Worm (Caenorhabditis elegans): ENCODE results near the gene F31E9.6.

Gene F31E9.6

DNA sequence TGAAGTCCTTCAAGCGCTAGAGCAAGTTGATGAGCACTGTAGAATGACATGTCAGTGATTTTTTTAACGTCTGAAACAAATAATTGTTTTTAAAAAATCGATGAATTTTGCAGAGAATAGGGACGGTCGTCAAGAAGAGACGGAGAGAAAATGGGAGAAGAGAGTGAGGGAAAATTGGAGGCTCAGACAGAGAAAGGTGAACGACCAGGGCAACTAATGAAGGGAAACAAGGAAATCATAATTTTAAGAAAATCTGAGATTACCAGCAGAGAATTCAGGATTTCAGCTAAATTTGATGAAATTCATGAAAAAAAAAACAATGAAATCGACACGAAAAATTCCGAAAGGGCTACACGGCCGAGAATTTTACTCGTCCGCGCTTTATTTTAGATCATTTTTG is at the start of gene F31E9.6:
TSS of gene F31E9.6 (minus strand) at position 91 of the 400 bp plus-strand sequence.
- no peak for TF ChIP-seq nhr-76 (tag; optimal IDR thresholded peaks at IDR 0.05)

- TF ChIP-seq nhr-11 (tag; optimal IDR thresholded peaks at IDR 0.05) (no peak), mml-1 (tag; optimal IDR thresholded peaks at IDR 0.05) (no peak), hmg-11 (tag; optimal IDR thresholded peaks at IDR 0.05) (no peak), ceh-28 (tag; optimal IDR thresholded peaks at IDR 0.05) (no peak), pqm-1 (tag; optimal IDR thresholded peaks at IDR 0.05) (peak; percentile 80), fos-1 (tag; optimal IDR thresholded peaks at IDR 0.05) (no peak), elt-3 (tag; optimal IDR thresholded peaks at IDR 0.05) (no peak), pha-4 (tag; optimal IDR thresholded peaks at IDR 0.05) (peak; percentile 80), elt-2 (tag; optimal IDR thresholded peaks at IDR 0.05) (peak; percentile 93), jun-1 (tag; optimal IDR thresholded peaks at IDR 0.05) (peak; percentile 51)
Observed at ce11 chrV:17352827-17353373, 37.9 kb upstream of the F31E9.6 start, which contains the start of the genes fbxa-134 and F47H4.2. Gene fbxa-134 (minus strand): TSS chrV:17352870. Gene F47H4.2 (plus strand): TSS chrV:17353323.

DNA sequence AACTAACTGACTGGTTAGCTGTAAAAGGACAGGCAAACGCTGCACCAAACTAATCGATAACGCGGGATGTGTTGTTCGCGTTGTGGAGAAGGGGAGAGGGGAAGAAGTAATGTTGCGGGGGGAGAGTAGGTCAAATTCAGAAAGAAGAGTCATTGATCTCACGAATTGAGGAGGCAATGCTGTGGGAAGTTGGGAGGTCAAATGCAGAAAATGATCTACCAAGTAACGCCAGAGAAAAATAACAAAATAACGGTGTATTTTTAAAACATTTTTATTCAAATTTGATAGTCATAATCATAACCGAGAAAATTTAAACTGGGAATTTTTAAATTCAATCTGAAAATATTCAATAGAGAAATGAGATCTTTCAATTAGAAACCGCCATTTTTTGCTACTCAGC is 35.1 kb upstream of the F31E9.6 start, which contains the start of gene lsy-27:
TSS of gene lsy-27 (minus strand) at position 101 of the 400 bp plus-strand sequence.
- TF ChIP-seq nhr-76 (tag; optimal IDR thresholded peaks at IDR 0.05) = no peak
- no peak for TF ChIP-seq lin-39 (tag; optimal IDR thresholded peaks at IDR 0.05)
- no peak for TF ChIP-seq elt-1 (tag; optimal IDR thresholded peaks at IDR 0.05)
- no peak for TF ChIP-seq snpc-4 (tag; optimal IDR thresholded peaks at IDR 0.05)
- no peak for TF ChIP-seq ceh-82 (tag; optimal IDR thresholded peaks at IDR 0.05)
- no peak for TF ChIP-seq unc-62 (GFP tag; optimal IDR thresholded peaks at IDR 0.05)

- TF ChIP-seq R02D3.7 (tag; optimal IDR thresholded peaks at IDR 0.05) = no peak
- TF ChIP-seq zag-1 (tag; optimal IDR thresholded peaks at IDR 0.05) = no peak
- TF ChIP-seq unc-62 (GFP tag; optimal IDR thresholded peaks at IDR 0.05) = no peak
- TF ChIP-seq sea-2 (GFP tag; optimal IDR thresholded peaks at IDR 0.05) = no peak
- peak; percentile 28 for TF ChIP-seq pqm-1 (tag; optimal IDR thresholded peaks at IDR 0.05)
- TF ChIP-seq elt-2 (tag; optimal IDR thresholded peaks at IDR 0.05) = peak; percentile 40
- TF ChIP-seq nhr-25 (tag; optimal IDR thresholded peaks at IDR 0.05) = no peak
- TF ChIP-seq nhr-43 (tag; optimal IDR thresholded peaks at IDR 0.05; ENCODE audit: poor library complexity, severe bottlenecking) = no peak
- no peak for TF ChIP-seq nhr-77 (tag; optimal IDR thresholded peaks at IDR 0.05)
- no peak for TF ChIP-seq nhr-237 (tag; optimal IDR thresholded peaks at IDR 0.05)
- no peak for TF ChIP-seq fkh-2 (tag; optimal IDR thresholded peaks at IDR 0.05)
- TF ChIP-seq fkh-10 (GFP tag; optimal IDR thresholded peaks at IDR 0.05) = no peak
- no peak for TF ChIP-seq hmg-11 (tag; optimal IDR thresholded peaks at IDR 0.05)
- no peak for TF ChIP-seq ceh-28 (tag; optimal IDR thresholded peaks at IDR 0.05)
Observed at ce11 chrV:17347602-17348001, 32.6 kb upstream of the F31E9.6 start, which contains the start of gene skr-5. Gene skr-5 (plus strand): TSS chrV:17347902.

DNA sequence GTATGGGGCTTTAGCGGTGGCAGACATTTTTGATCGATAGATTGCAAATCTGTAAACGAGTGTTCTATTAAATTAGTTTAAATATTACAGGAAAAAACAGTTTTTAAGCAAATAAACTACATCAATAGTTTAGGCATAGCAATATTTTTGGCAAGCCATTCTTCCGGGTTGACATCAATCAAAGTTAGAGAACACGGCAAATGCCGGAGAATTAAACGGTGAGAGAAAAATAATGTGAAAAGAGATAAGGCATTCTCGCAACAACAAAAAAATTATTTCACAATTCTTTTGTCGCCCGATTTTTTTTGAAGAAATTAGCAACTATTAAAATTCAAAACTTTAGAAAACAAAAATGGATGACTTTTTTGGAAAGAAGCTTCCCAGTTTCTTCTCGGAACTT is 29.9 kb upstream of the F31E9.6 start, which contains the start of the genes fbxa-188 and fbxa-189:
TSS of gene fbxa-188 (minus strand) at position 51 of the 400 bp plus-strand sequence.
TSS of gene fbxa-189 (plus strand) at position 339 of the 400 bp plus-strand sequence.
- no peak for TF ChIP-seq ZK546.5 (tag; optimal IDR thresholded peaks at IDR 0.05)
- TF ChIP-seq pha-4 (tag; optimal IDR thresholded peaks at IDR 0.05) = peak; percentile 25
- no peak for TF ChIP-seq lsy-12 (tag; optimal IDR thresholded peaks at IDR 0.05)
- no peak for TF ChIP-seq ztf-11 (tag; optimal IDR thresholded peaks at IDR 0.05)
- TF ChIP-seq ceh-28 (tag; optimal IDR thresholded peaks at IDR 0.05) = no peak
- TF ChIP-seq hmg-11 (tag; optimal IDR thresholded peaks at IDR 0.05) = no peak
- peak; percentile 51 for TF ChIP-seq elt-2 (tag; optimal IDR thresholded peaks at IDR 0.05)
- no peak for TF ChIP-seq fkh-10 (GFP tag; optimal IDR thresholded peaks at IDR 0.05)
- peak; percentile 6 for TF ChIP-seq pqm-1 (tag; optimal IDR thresholded peaks at IDR 0.05)

DNA sequence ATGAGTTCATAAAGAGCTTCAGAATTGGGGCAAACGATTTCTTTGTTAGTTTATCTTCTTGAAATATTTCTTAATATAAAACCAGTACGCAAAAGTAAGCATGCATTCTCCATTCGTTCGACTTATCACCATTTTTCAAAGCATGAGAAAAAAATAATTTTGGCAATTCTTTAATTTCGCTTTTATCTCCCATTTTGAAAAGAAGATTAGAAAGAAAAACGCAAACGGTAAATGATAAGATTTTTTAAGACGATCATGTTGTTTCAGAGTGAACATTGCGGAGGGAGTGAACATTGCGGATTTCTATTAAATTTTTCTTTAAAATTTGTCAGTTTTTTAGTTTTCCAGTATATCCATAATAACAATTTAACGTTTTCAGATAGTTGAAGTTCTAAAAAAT is 24.4 kb upstream of the F31E9.6 start:
- peak; percentile 60 for TF ChIP-seq elt-2 (tag; optimal IDR thresholded peaks at IDR 0.05)
- TF ChIP-seq zag-1 (tag; optimal IDR thresholded peaks at IDR 0.05) = no peak

ce11 chrV:17331340-17331739 is 16.4 kb upstream of the F31E9.6 start, which contains the start of gene fbxa-185:
Gene fbxa-185 (plus strand): TSS chrV:17331640.
- TF ChIP-seq ZK546.5 (tag; optimal IDR thresholded peaks at IDR 0.05) = no peak
- TF ChIP-seq lsy-12 (tag; optimal IDR thresholded peaks at IDR 0.05) = no peak
- no peak for TF ChIP-seq eor-1 (tag; optimal IDR thresholded peaks at IDR 0.05)
- no peak for TF ChIP-seq nhr-25 (tag; optimal IDR thresholded peaks at IDR 0.05)
- TF ChIP-seq fkh-2 (tag; optimal IDR thresholded peaks at IDR 0.05) = no peak
- TF ChIP-seq ztf-11 (tag; optimal IDR thresholded peaks at IDR 0.05) = no peak
- TF ChIP-seq hmg-11 (tag; optimal IDR thresholded peaks at IDR 0.05) = no peak
- no peak for TF ChIP-seq tbx-2 (tag; optimal IDR thresholded peaks at IDR 0.05)
- TF ChIP-seq elt-2 (tag; optimal IDR thresholded peaks at IDR 0.05) = no peak
- TF ChIP-seq lin-15B (tag; optimal IDR thresholded peaks at IDR 0.05) = no peak
- no peak for TF ChIP-seq nhr-67 (tag; optimal IDR thresholded peaks at IDR 0.05)
- no peak for TF ChIP-seq egl-27 (tag; optimal IDR thresholded peaks at IDR 0.05)
- no peak for TF ChIP-seq nhr-12 (tag; optimal IDR thresholded peaks at IDR 0.05)

Measured in whole organism, L3 larva.